Worm (Caenorhabditis elegans): ENCODE results near the gene F31A3.5.

DNA sequence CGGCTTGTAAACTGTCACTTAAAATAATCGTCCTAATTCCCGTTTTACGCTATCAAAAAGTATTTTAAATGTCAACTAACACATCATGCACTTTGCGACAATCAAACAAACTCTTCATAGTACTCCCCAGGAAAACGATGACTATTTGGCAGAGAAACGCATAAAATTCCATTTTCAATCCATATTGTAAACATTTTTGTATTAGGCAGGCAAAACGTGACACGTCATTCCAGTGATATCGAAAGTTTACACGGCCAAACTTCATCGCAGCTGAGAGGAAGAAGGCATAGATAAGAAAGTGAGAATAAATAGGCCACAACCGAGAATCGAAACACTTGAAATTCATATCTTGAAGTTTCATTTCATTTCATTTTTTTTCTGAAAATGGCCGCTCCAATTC, 36.7 kb upstream of the F31A3.5 start, which contains the start of gene lec-9:
- no peak for TF ChIP-seq elt-3 (tag; optimal IDR thresholded peaks at IDR 0.05)
- TF ChIP-seq pha-4 (tag; optimal IDR thresholded peaks at IDR 0.05), result no peak
- TF ChIP-seq nhr-28 (tag; optimal IDR thresholded peaks at IDR 0.05), result no peak
- TF ChIP-seq unc-62 (GFP tag; optimal IDR thresholded peaks at IDR 0.05), result no peak
- TF ChIP-seq nhr-237 (tag; optimal IDR thresholded peaks at IDR 0.05), result no peak
